Fruit fly (Drosophila melanogaster) whole organism, adult: ENCODE results near the gene CG3081.

Experiments
- CG11617 ChIP-seq: fragments of 200-800 bp; sonication (Bioruptor generic); optimal IDR thresholded peaks from 2 replicates; lab custom pipeline; 2017; ENCODE audit warnings: mild to moderate bottlenecking, missing biosample characterization, missing genetic modification reagents, missing genetic modification characterization
- CG12768 ChIP-seq: fragments of 200-800 bp; sonication (Bioruptor generic); optimal IDR thresholded peaks from 2 replicates; lab custom pipeline; 2017; ENCODE audit warnings: missing biosample characterization, missing genetic modification characterization, mild to moderate bottlenecking, moderate library complexity, missing genetic modification reagents
- CG14711 ChIP-seq: fragments of 200-800 bp; sonication (Bioruptor generic); optimal IDR thresholded peaks from 2 replicates; lab custom pipeline; 2018; ENCODE audit warnings: missing biosample characterization, mild to moderate bottlenecking, missing genetic modification characterization, moderate library complexity
- CG1620 ChIP-seq: fragments of 200-800 bp; sonication (Bioruptor generic); optimal IDR thresholded peaks from 2 replicates; lab custom pipeline; 2016; ENCODE audit warnings: missing biosample characterization, missing genetic modification characterization
- CG33017 ChIP-seq: fragments of 200-800 bp; sonication (Bioruptor generic); optimal IDR thresholded peaks from 2 replicates; lab custom pipeline; 2018; ENCODE audit warnings: missing biosample characterization, mild to moderate bottlenecking, missing genetic modification characterization, moderate library complexity
- CG5204 ChIP-seq: fragments of 200-800 bp; sonication (Bioruptor generic); optimal IDR thresholded peaks from 2 replicates; lab custom pipeline; 2016; ENCODE audit warnings: missing biosample characterization, missing genetic modification characterization
- CG7045 ChIP-seq: fragments of 200-800 bp; sonication (Bioruptor generic); optimal IDR thresholded peaks from 2 replicates; lab custom pipeline; 2017; ENCODE audit warnings: missing biosample characterization, mild to moderate bottlenecking, missing genetic modification characterization
- CG7101 ChIP-seq: fragments of 200-800 bp; sonication (Bioruptor generic); optimal IDR thresholded peaks from 2 replicates; lab custom pipeline; 2018; ENCODE audit warnings: missing biosample characterization, mild to moderate bottlenecking, missing genetic modification characterization, moderate library complexity
- Clk ChIP-seq: fragments of 200-800 bp; sonication (Bioruptor generic); optimal IDR thresholded peaks from 2 replicates; lab custom pipeline; 2017; ENCODE audit warnings: missing biosample characterization, missing genetic modification characterization
- Crg-1 ChIP-seq: fragments of 200-800 bp; sonication (Bioruptor generic); optimal IDR thresholded peaks from 2 replicates; lab custom pipeline; 2016; ENCODE audit warnings: missing biosample characterization, missing genetic modification characterization
- Hr96 ChIP-seq: fragments of 200-800 bp; sonication (Bioruptor generic); optimal IDR thresholded peaks from 2 replicates; lab custom pipeline; 2016; ENCODE audit warnings: missing biosample characterization, missing genetic modification characterization
- Mnt ChIP-seq: fragments of 200-800 bp; sonication (Bioruptor generic); optimal IDR thresholded peaks from 2 replicates; lab custom pipeline; 2016; ENCODE audit warnings: missing biosample characterization, mild to moderate bottlenecking, missing genetic modification characterization
- bab1 ChIP-seq: fragments of 200-800 bp; sonication (Bioruptor generic); optimal IDR thresholded peaks from 3 replicates; lab custom pipeline; 2019; ENCODE audit warnings: missing biosample characterization, mild to moderate bottlenecking, missing genetic modification characterization, moderate library complexity
- cic ChIP-seq: fragments of 200-800 bp; sonication (Bioruptor generic); optimal IDR thresholded peaks from 2 replicates; lab custom pipeline; 2017; ENCODE audit warnings: missing biosample characterization, mild to moderate bottlenecking, missing genetic modification characterization, moderate library complexity
- cnc ChIP-seq, 2 experiments: fragments of >200 bp; optimal IDR thresholded peaks; 2 replicates each; lab custom pipeline; 2017
- kay ChIP-seq: fragments of 200-800 bp; sonication (Bioruptor generic); peaks from one replicate; lab custom pipeline; 2016; ENCODE audit warnings: missing biosample characterization, missing genetic modification characterization, borderline replicate concordance
- ovo ChIP-seq: fragments of 200-800 bp; sonication (Bioruptor generic); optimal IDR thresholded peaks from 2 replicates; lab custom pipeline; 2016; ENCODE audit warnings: missing biosample characterization, missing genetic modification characterization
- pad ChIP-seq: fragments of 200-800 bp; sonication (Bioruptor generic); optimal IDR thresholded peaks from 3 replicates; lab custom pipeline; 2017; ENCODE audit warnings: missing biosample characterization, missing genetic modification characterization, mild to moderate bottlenecking, moderate library complexity, missing genetic modification reagents
- tj ChIP-seq: fragments of 200-800 bp; sonication (Bioruptor generic); optimal IDR thresholded peaks from 3 replicates; lab custom pipeline; 2017; ENCODE audit warnings: missing biosample characterization, mild to moderate bottlenecking, missing genetic modification characterization, moderate library complexity
- toe ChIP-seq: fragments of 200-800 bp; sonication (Bioruptor generic); optimal IDR thresholded peaks from 2 replicates; lab custom pipeline; 2016; ENCODE audit warnings: missing biosample characterization, missing genetic modification characterization

The CG3081 gene

dm6 chrX:4664107-4664506 is 20.3 kb upstream of the CG3081 start:
- TF ChIP-seq toe (GFP tag; lab: Kevin White, UChicago) (no peak), Clk (GFP tag; lab: Kevin White, UChicago) (no peak), CG7045 (no peak), tj (GFP tag; lab: Kevin White, UChicago) (no peak), cnc (optimal IDR thresholded peaks at IDR 0.05; lab: Kevin White, UChicago) (no peak), Mnt (no peak)

dm6 chrX:4660642-4661252 is 17.0 kb upstream of the CG3081 start:
- TF ChIP-seq CG14711 (tag; lab: Kevin White, UChicago), result no peak

- no peak for TF ChIP-seq CG5204 (GFP tag; lab: Kevin White, UChicago)
- no peak for TF ChIP-seq CG1620 (GFP tag; lab: Kevin White, UChicago)
- TF ChIP-seq bab1, result peak; percentile 13
- no peak for TF ChIP-seq Clk (GFP tag; lab: Kevin White, UChicago)
Measured at dm6 chrX:4657896-4658295, 14.1 kb upstream of the CG3081 start.

dm6 chrX:4654397-4654796 is 10.6 kb upstream of the CG3081 start, which contains the start of gene CG15473:
CG15473 (minus strand) TSS chrX:4654497.
- TF ChIP-seq pad (GFP tag; lab: Kevin White, UChicago) (no peak), CG12768 (GFP tag; lab: Kevin White, UChicago) (no peak), Mnt (no peak), CG11617 (no peak), bab1 (no peak), tj (GFP tag; lab: Kevin White, UChicago) (no peak), kay (no peak), cnc (optimal IDR thresholded peaks at IDR 0.05; lab: Kevin White, UChicago) (no peak), CG1620 (GFP tag; lab: Kevin White, UChicago) (no peak), Clk (GFP tag; lab: Kevin White, UChicago) (no peak), toe (GFP tag; lab: Kevin White, UChicago) (no peak), CG14711 (tag; lab: Kevin White, UChicago) (no peak), ovo (GFP tag; lab: Kevin White, UChicago) (no peak), CG33017 (tag; lab: Kevin White, UChicago) (no peak), CG7101 (tag; lab: Kevin White, UChicago) (no peak), Crg-1 (GFP tag; lab: Kevin White, UChicago) (no peak), cic (GFP tag; lab: Kevin White, UChicago) (no peak), CG7045 (no peak), Hr96 (GFP tag; lab: Kevin White, UChicago) (no peak)

dm6 chrX:4649751-4650150 is 6.0 kb upstream of the CG3081 start, which contains the start of the genes Cbp80 and Torsin:
Cbp80 (plus strand) TSS chrX:4650015.
Torsin (minus strand) TSS chrX:4650032.
- TF ChIP-seq CG11617 (peak; percentile 28), CG12768 (GFP tag; lab: Kevin White, UChicago) (no peak), CG14711 (tag; lab: Kevin White, UChicago) (peak; percentile 5), Hr96 (GFP tag; lab: Kevin White, UChicago) (no peak), tj (GFP tag; lab: Kevin White, UChicago) (peak; percentile 86), bab1 (peak; percentile 63), toe (GFP tag; lab: Kevin White, UChicago) (no peak), CG1620 (GFP tag; lab: Kevin White, UChicago) (peak; percentile 3), Mnt (peak; percentile 23)

- TF ChIP-seq Mnt (no peak), CG7045 (no peak), CG11617 (no peak), CG33017 (tag; lab: Kevin White, UChicago) (no peak), Hr96 (GFP tag; lab: Kevin White, UChicago) (no peak), Clk (GFP tag; lab: Kevin White, UChicago) (no peak), cic (GFP tag; lab: Kevin White, UChicago) (no peak), kay (no peak)
Measured at dm6 chrX:4647316-4648046, 3.7 kb upstream of the CG3081 start, which contains the start of the genes HLH4C and mRpL30. HLH4C (minus strand) TSS chrX:4647414. mRpL30 (plus strand) TSS chrX:4647871.

dm6 chrX:4644768-4645167 is 981 bp upstream of the CG3081 start, which contains the start of gene CG3062:
CG3062 (minus strand) TSS chrX:4644868.
- no peak for TF ChIP-seq cnc (optimal IDR thresholded peaks at IDR 0.05; lab: Kevin White, UChicago)
- TF ChIP-seq CG14711 (tag; lab: Kevin White, UChicago), result no peak
- TF ChIP-seq CG7045, result no peak
- no peak for TF ChIP-seq CG12768 (GFP tag; lab: Kevin White, UChicago)
